Worm (Caenorhabditis elegans) whole organism, L4 larva: ENCODE measurements around the gene gldi-8.

ENCODE experiments used
- lin-39 ChIP-seq: fragments of 150-350 bp; optimal IDR thresholded peaks from 2 replicates; lab custom pipeline; 2014; ENCODE audit warnings: missing biosample characterization, missing genetic modification reagents, missing genetic modification characterization
- nhr-11 ChIP-seq: fragments of 150-350 bp; optimal IDR thresholded peaks from 2 replicates; lab custom pipeline; 2014; ENCODE audit warnings: missing biosample characterization, missing genetic modification characterization

- TF ChIP-seq nhr-11 (tag; lab: Kevin White, UChicago) (no peak), lin-39 (tag; lab: Kevin White, UChicago) (no peak)
Observed at ce11 chrIII:12569870-12570269, 29.7 kb downstream of the gldi-8 start.
